Worm (Caenorhabditis elegans) whole organism, early embryonic: Measurements from ENCODE around the gene jamp-1.
A peak's percentile ranks its signal among the peaks of the same experiment; 100 is the strongest.

Experiments used
- B0310.2 ChIP-seq: sonication (generic microtip); optimal IDR thresholded peaks from 2 replicates; lab custom pipeline; 2016; ENCODE audit warnings: mild to moderate bottlenecking, missing genetic modification characterization, missing compliant biosample characterization
- F13C5.2 ChIP-seq: sonication (generic microtip); optimal IDR thresholded peaks from 2 replicates; lab custom pipeline; 2017; ENCODE audit warnings: mild to moderate bottlenecking, missing genetic modification characterization, inconsistent platforms, missing compliant biosample characterization
- aly-1 ChIP-seq: sonication (generic microtip); optimal IDR thresholded peaks from 2 replicates; lab custom pipeline; 2016; ENCODE audit warnings: missing genetic modification characterization, missing compliant biosample characterization
- ama-1 ChIP-seq: fragments of 150-350 bp; optimal IDR thresholded peaks from 2 replicates; lab custom pipeline; 2014
- ceh-13 ChIP-seq: fragments of 200-800 bp; sonication (Bioruptor generic); optimal IDR thresholded peaks from 2 replicates; lab custom pipeline; 2018; ENCODE audit warnings: mild to moderate bottlenecking, missing genetic modification characterization, missing compliant biosample characterization
- ceh-36 ChIP-seq: sonication (generic microtip); optimal IDR thresholded peaks from 2 replicates; lab custom pipeline; 2016; ENCODE audit warnings: missing genetic modification characterization, inconsistent platforms, missing compliant biosample characterization
- ets-7 ChIP-seq: sonication (generic microtip); optimal IDR thresholded peaks from 2 replicates; lab custom pipeline; 2016; ENCODE audit warnings: missing genotype, missing genetic modification characterization, missing compliant biosample characterization
- flt-1 ChIP-seq: fragments of 200-800 bp; sonication (Bioruptor generic); IDR thresholded peaks from 2 replicates; pipeline ENCODE4 v1.3.6; 2022; ENCODE audit warnings: missing genetic modification characterization, missing compliant biosample characterization
- hmbx-1 ChIP-seq: sonication (generic microtip); optimal IDR thresholded peaks from 2 replicates; lab custom pipeline; 2016; ENCODE audit warnings: mild to moderate bottlenecking, missing genetic modification characterization, missing compliant biosample characterization
- hmg-4 ChIP-seq: fragments of 200-800 bp; sonication (Bioruptor generic); optimal IDR thresholded peaks from 2 replicates; lab custom pipeline; 2018; ENCODE audit warnings: mild to moderate bottlenecking, missing genetic modification characterization, missing compliant biosample characterization
- hnd-1 ChIP-seq: sonication (generic microtip); optimal IDR thresholded peaks from 2 replicates; lab custom pipeline; 2016; ENCODE audit warnings: missing genetic modification characterization, missing compliant biosample characterization
- pes-1 ChIP-seq: fragments of 200-800 bp; sonication (Bioruptor generic); IDR thresholded peaks from 2 replicates; pipeline ENCODE4 v1.3.6; 2022; ENCODE audit warnings: missing genetic modification reagents, missing genetic modification characterization, missing compliant biosample characterization
- scrt-1 ChIP-seq: fragments of 200-800 bp; sonication (Bioruptor generic); IDR thresholded peaks from 2 replicates; pipeline ENCODE4 v1.3.6; 2022; ENCODE audit warnings: missing genetic modification characterization, missing compliant biosample characterization
- sea-1 ChIP-seq: fragments of 200-800 bp; sonication (Bioruptor generic); conservative IDR thresholded peaks from 2 replicates; pipeline ENCODE4 v1.3.6; 2022; ENCODE audit warnings: missing genetic modification characterization, missing compliant biosample characterization
- tbx-11 ChIP-seq: fragments of 200-800 bp; sonication (Bioruptor generic); IDR thresholded peaks from 2 replicates; pipeline ENCODE4 v1.3.6; 2022; ENCODE audit warnings: missing genetic modification characterization, missing compliant biosample characterization
- tbx-37 ChIP-seq: fragments of 200-800 bp; sonication (Bioruptor generic); conservative IDR thresholded peaks from 2 replicates; pipeline ENCODE4 v1.3.6; 2022; ENCODE audit warnings: missing genetic modification reagents, missing genetic modification characterization, missing compliant biosample characterization
- tra-4 ChIP-seq: sonication (generic microtip); optimal IDR thresholded peaks from 2 replicates; lab custom pipeline; 2017; ENCODE audit warnings: missing genetic modification characterization, missing compliant biosample characterization

The jamp-1 gene

ce11 chrV:6063330-6063729 is 12.3 kb upstream of the jamp-1 start, which contains the start of gene Y38A10A.2:
Gene Y38A10A.2 (minus strand): TSS chrV:6063430.
- no peak for TF ChIP-seq ama-1 (lab: Kevin White, UChicago)
- no peak for TF ChIP-seq ceh-13 (GFP tag; lab: Kevin White, UChicago)
- no peak for TF ChIP-seq tbx-37 (GFP tag; lab: Robert Waterston, UW)
- TF ChIP-seq flt-1 (GFP tag; lab: Robert Waterston, UW) = no peak
- TF ChIP-seq hmbx-1 (tag; lab: Kevin White, UChicago) = no peak

ce11 chrV:6055289-6055688 is 4.2 kb upstream of the jamp-1 start, which contains the start of gene srd-20:
Gene srd-20 (plus strand): TSS chrV:6055589.
- no peak for TF ChIP-seq pes-1
- TF ChIP-seq ceh-13 (GFP tag; lab: Kevin White, UChicago) = no peak
- TF ChIP-seq flt-1 (GFP tag; lab: Robert Waterston, UW) = no peak
- TF ChIP-seq ets-7 (tag; lab: Kevin White, UChicago) = no peak
- TF ChIP-seq ceh-36 (tag; lab: Kevin White, UChicago) = no peak
- TF ChIP-seq tbx-11 (GFP tag; lab: Robert Waterston, UW) = no peak
- TF ChIP-seq sea-1 (GFP tag; lab: Robert Waterston, UW) = no peak
- TF ChIP-seq hmbx-1 (tag; lab: Kevin White, UChicago) = no peak
- no peak for TF ChIP-seq F13C5.2 (tag; lab: Kevin White, UChicago)
- TF ChIP-seq aly-1 (tag; lab: Kevin White, UChicago) = no peak
- TF ChIP-seq hmg-4 (GFP tag; lab: Kevin White, UChicago) = no peak
- no peak for TF ChIP-seq ama-1 (lab: Kevin White, UChicago)
- no peak for TF ChIP-seq B0310.2 (tag; lab: Kevin White, UChicago)
- TF ChIP-seq tra-4 (tag; lab: Kevin White, UChicago) = no peak
- no peak for TF ChIP-seq tbx-37 (GFP tag; lab: Robert Waterston, UW)
- no peak for TF ChIP-seq scrt-1 (GFP tag; lab: Robert Waterston, UW)
- TF ChIP-seq hnd-1 (tag; lab: Kevin White, UChicago) = no peak

ce11 chrV:6053188-6053687 is 2.2 kb upstream of the jamp-1 start, which contains the start of gene seip-1:
Gene seip-1 (minus strand): TSS chrV:6053238.
- TF ChIP-seq ets-7 (tag; lab: Kevin White, UChicago) (peak; percentile 74), F13C5.2 (tag; lab: Kevin White, UChicago) (peak; percentile 35), flt-1 (GFP tag; lab: Robert Waterston, UW) (0 out of 2 replicates have a peak, but pooled peaks have one; percentile 20), sea-1 (GFP tag; lab: Robert Waterston, UW) (no peak), pes-1 (no peak)

- TF ChIP-seq pes-1 (no peak), ceh-13 (GFP tag; lab: Kevin White, UChicago) (no peak), sea-1 (GFP tag; lab: Robert Waterston, UW) (no peak), B0310.2 (tag; lab: Kevin White, UChicago) (no peak), scrt-1 (GFP tag; lab: Robert Waterston, UW) (no peak), hmbx-1 (tag; lab: Kevin White, UChicago) (no peak), tra-4 (tag; lab: Kevin White, UChicago) (no peak), ets-7 (tag; lab: Kevin White, UChicago) (no peak), ceh-36 (tag; lab: Kevin White, UChicago) (no peak), tbx-11 (GFP tag; lab: Robert Waterston, UW) (no peak), hnd-1 (tag; lab: Kevin White, UChicago) (no peak), F13C5.2 (tag; lab: Kevin White, UChicago) (no peak), ama-1 (lab: Kevin White, UChicago) (no peak), aly-1 (tag; lab: Kevin White, UChicago) (no peak), flt-1 (GFP tag; lab: Robert Waterston, UW) (no peak)
Measured at ce11 chrV:6047818-6048217, 3.2 kb downstream of the jamp-1 start, which contains the start of gene pgap-3. Gene pgap-3 (minus strand): TSS chrV:6047918.

ce11 chrV:6044853-6045594 is 6.0 kb downstream of the jamp-1 start, which contains the start of gene R01B10.3:
Gene R01B10.3 (minus strand): TSS chrV:6045129.
- TF ChIP-seq sea-1 (GFP tag; lab: Robert Waterston, UW) = peak; percentile 59; the same call in 1 of the 2 replicates
- TF ChIP-seq F13C5.2 (tag; lab: Kevin White, UChicago) = no peak
- TF ChIP-seq hmg-4 (GFP tag; lab: Kevin White, UChicago) = no peak

ce11 chrV:6044448-6044847 is 6.6 kb downstream of the jamp-1 start:
- TF ChIP-seq flt-1 (GFP tag; lab: Robert Waterston, UW) (no peak), B0310.2 (tag; lab: Kevin White, UChicago) (no peak), hnd-1 (tag; lab: Kevin White, UChicago) (no peak), ama-1 (lab: Kevin White, UChicago) (no peak), hmg-4 (GFP tag; lab: Kevin White, UChicago) (no peak), sea-1 (GFP tag; lab: Robert Waterston, UW) (no peak), ceh-13 (GFP tag; lab: Kevin White, UChicago) (no peak), F13C5.2 (tag; lab: Kevin White, UChicago) (no peak), hmbx-1 (tag; lab: Kevin White, UChicago) (no peak), ets-7 (tag; lab: Kevin White, UChicago) (no peak)
